Worm (Caenorhabditis elegans) whole organism, L1 larva: ENCODE data around the gene srw-23.

ENCODE experiments used
- C04F5.9 ChIP-seq: sonication (generic microtip); optimal IDR thresholded peaks from 2 replicates; lab custom pipeline; 2016; ENCODE audit warnings: missing genetic modification characterization, missing compliant biosample characterization
- C16A3.4 ChIP-seq: fragments of 150-350 bp; optimal IDR thresholded peaks from 2 replicates; lab custom pipeline; 2014; ENCODE audit warnings: missing biosample characterization, missing genetic modification characterization
- F16B12.6 ChIP-seq: fragments of 150-350 bp; optimal IDR thresholded peaks from 2 replicates; lab custom pipeline; 2014; ENCODE audit warnings: missing biosample characterization, missing genetic modification characterization
- alr-1 ChIP-seq: fragments of 200-800 bp; sonication (Bioruptor generic); optimal IDR thresholded peaks from 2 replicates; lab custom pipeline; 2018; ENCODE audit warnings: borderline replicate concordance, mild to moderate bottlenecking, missing genetic modification characterization, missing compliant biosample characterization
- ama-1 ChIP-seq: fragments of 150-350 bp; optimal IDR thresholded peaks from 2 replicates; lab custom pipeline; 2014
- ceh-63 ChIP-seq: fragments of 200-800 bp; sonication (Bioruptor generic); optimal IDR thresholded peaks from 2 replicates; lab custom pipeline; 2018; ENCODE audit warnings: mild to moderate bottlenecking, missing genetic modification characterization, missing compliant biosample characterization
- ceh-8 ChIP-seq: fragments of 200-800 bp; sonication (Bioruptor generic); optimal IDR thresholded peaks from 2 replicates; lab custom pipeline; 2018; ENCODE audit warnings: mild to moderate bottlenecking, missing genetic modification characterization, moderate library complexity, missing compliant biosample characterization
- ceh-82 ChIP-seq, 3 experiments: fragments of 150-350 bp in 1 of 3; sonication (generic microtip) in 2 of 3; optimal IDR thresholded peaks; 2 replicates each; lab custom pipeline; 2014 to 2017; ENCODE audit warnings: missing biosample characterization in 3 of 3, missing genetic modification characterization in 3 of 3
- ces-1 ChIP-seq: fragments of 150-350 bp; optimal IDR thresholded peaks from 2 replicates; lab custom pipeline; 2014; ENCODE audit warnings: missing biosample characterization, missing genetic modification reagents, missing genetic modification characterization
- efl-3 ChIP-seq: fragments of 200-800 bp; sonication (Bioruptor generic); optimal IDR thresholded peaks from 2 replicates; lab custom pipeline; 2018; ENCODE audit warnings: mild to moderate bottlenecking, missing genetic modification characterization, missing compliant biosample characterization
- egl-13 ChIP-seq: sonication (generic microtip); optimal IDR thresholded peaks from 2 replicates; lab custom pipeline; 2016; ENCODE audit warnings: missing genotype, missing genetic modification reagents, missing genetic modification characterization, missing compliant biosample characterization
- elt-3 ChIP-seq, 6 experiments: fragments of 150-350 bp in 1 of 6; sonication (generic microtip); optimal IDR thresholded peaks; 2 replicates each; lab custom pipeline; 2017 to 2018; ENCODE audit warnings: missing biosample characterization in 6 of 6, missing genetic modification characterization in 6 of 6, inconsistent platforms in 1 of 6
- ets-5 ChIP-seq: fragments of 200-800 bp; sonication (Bioruptor generic); IDR thresholded peaks from 2 replicates; pipeline ENCODE4 v1.3.6; 2022; ENCODE audit warnings: missing genetic modification characterization, missing compliant biosample characterization
- fkh-10 ChIP-seq: sonication (generic microtip); optimal IDR thresholded peaks from 2 replicates; lab custom pipeline; 2017; ENCODE audit warnings: missing biosample characterization, missing genetic modification reagents, missing genetic modification characterization
- fkh-4 ChIP-seq: sonication (generic microtip); optimal IDR thresholded peaks from 2 replicates; lab custom pipeline; 2016; ENCODE audit warnings: missing compliant biosample characterization, missing genetic modification characterization, borderline replicate concordance
- hlh-4 ChIP-seq: sonication (generic microtip); optimal IDR thresholded peaks from 2 replicates; lab custom pipeline; 2016; ENCODE audit warnings: mild to moderate bottlenecking, missing genetic modification characterization, missing compliant biosample characterization
- hpl-2 ChIP-seq: fragments of 150-350 bp; optimal IDR thresholded peaks from 2 replicates; lab custom pipeline; 2014; ENCODE audit warnings: missing biosample characterization, missing genetic modification reagents, missing genetic modification characterization
- irx-1 ChIP-seq: sonication (generic microtip); optimal IDR thresholded peaks from 2 replicates; lab custom pipeline; 2016; ENCODE audit warnings: missing genetic modification characterization, missing compliant biosample characterization
- isw-1 ChIP-seq: fragments of 200-800 bp; sonication (Bioruptor generic); IDR thresholded peaks from 2 replicates; pipeline ENCODE4 v1.3.6; 2022; ENCODE audit warnings: missing genetic modification characterization, missing compliant biosample characterization
- jun-1 ChIP-seq: fragments of 150-350 bp; optimal IDR thresholded peaks from 2 replicates; lab custom pipeline; 2014; ENCODE audit warnings: missing biosample characterization, missing genetic modification reagents, missing genetic modification characterization
- lin-13 ChIP-seq: fragments of 150-350 bp; optimal IDR thresholded peaks from 2 replicates; lab custom pipeline; 2014; ENCODE audit warnings: missing biosample characterization, missing genetic modification reagents, missing genetic modification characterization
- lin-14 ChIP-seq: fragments of 200-800 bp; sonication (Bioruptor generic); optimal IDR thresholded peaks from 2 replicates; lab custom pipeline; 2018; ENCODE audit warnings: mild to moderate bottlenecking, missing genetic modification characterization, moderate library complexity, missing compliant biosample characterization
- lin-15B ChIP-seq: fragments of 150-350 bp; sonication (generic microtip); optimal IDR thresholded peaks from 3 replicates; lab custom pipeline; 2014; ENCODE audit warnings: missing biosample characterization, missing genetic modification characterization
- lir-3 ChIP-seq: sonication (generic microtip); optimal IDR thresholded peaks from 2 replicates; lab custom pipeline; 2016; ENCODE audit warnings: mild to moderate bottlenecking, missing genetic modification characterization, moderate library complexity, missing compliant biosample characterization; ENCODE audit not compliant: poor library complexity
- mef-2 ChIP-seq: fragments of 150-350 bp; optimal IDR thresholded peaks from 2 replicates; lab custom pipeline; 2014; ENCODE audit warnings: missing biosample characterization, missing genetic modification characterization
- nhr-12 ChIP-seq: sonication (generic microtip); optimal IDR thresholded peaks from 2 replicates; lab custom pipeline; 2017; ENCODE audit warnings: missing biosample characterization, missing genetic modification characterization
- nhr-19 ChIP-seq: fragments of 200-800 bp; sonication (Bioruptor generic); conservative IDR thresholded peaks from 2 replicates; pipeline ENCODE4 v1.3.6; 2022; ENCODE audit warnings: missing genetic modification characterization, missing compliant biosample characterization
- nhr-237 ChIP-seq: fragments of 150-350 bp; optimal IDR thresholded peaks from 2 replicates; lab custom pipeline; 2014; ENCODE audit warnings: missing biosample characterization, missing genetic modification characterization
- nhr-84 ChIP-seq: sonication (generic microtip); optimal IDR thresholded peaks from 2 replicates; lab custom pipeline; 2017; ENCODE audit warnings: missing biosample characterization, missing genetic modification characterization
- nhr-85 ChIP-seq: sonication (generic microtip); peaks from one replicate; lab custom pipeline; 2016; ENCODE audit warnings: missing genetic modification characterization, inconsistent platforms, missing compliant biosample characterization
- nhr-90 ChIP-seq: sonication (generic microtip); optimal IDR thresholded peaks from 2 replicates; lab custom pipeline; 2016; ENCODE audit warnings: mild to moderate bottlenecking, missing genetic modification characterization, missing compliant biosample characterization; ENCODE audit not compliant: poor library complexity
- pag-3 ChIP-seq: sonication (generic microtip); optimal IDR thresholded peaks from 2 replicates; lab custom pipeline; 2017; ENCODE audit warnings: missing genetic modification characterization, mild to moderate bottlenecking, missing compliant biosample characterization, antibody characterized with exemption, borderline replicate concordance; ENCODE audit not compliant: insufficient read depth
- skn-1 ChIP-seq: fragments of 150-350 bp; optimal IDR thresholded peaks from 2 replicates; lab custom pipeline; 2014; ENCODE audit warnings: missing biosample characterization, missing genetic modification characterization
- sox-4 ChIP-seq: sonication (generic microtip); optimal IDR thresholded peaks from 2 replicates; lab custom pipeline; 2016; ENCODE audit warnings: missing genetic modification characterization, missing compliant biosample characterization
- sup-37 ChIP-seq: fragments of 200-800 bp; sonication (Bioruptor generic); optimal IDR thresholded peaks from 2 replicates; lab custom pipeline; 2018; ENCODE audit warnings: mild to moderate bottlenecking, missing genetic modification characterization, missing compliant biosample characterization
- swsn-7 ChIP-seq: sonication (generic microtip); optimal IDR thresholded peaks from 2 replicates; lab custom pipeline; 2016; ENCODE audit warnings: missing genetic modification characterization, missing compliant biosample characterization
- tlp-1 ChIP-seq: fragments of 150-350 bp; optimal IDR thresholded peaks from 2 replicates; lab custom pipeline; 2014; ENCODE audit warnings: missing biosample characterization, missing genetic modification characterization
- unc-130 ChIP-seq: fragments of 150-350 bp; optimal IDR thresholded peaks from 2 replicates; lab custom pipeline; 2017; ENCODE audit warnings: missing biosample characterization, missing genetic modification characterization, inconsistent platforms
- unc-30 ChIP-seq: sonication (generic microtip); optimal IDR thresholded peaks from 2 replicates; lab custom pipeline; 2017; ENCODE audit warnings: missing biosample characterization, missing genetic modification characterization
- unc-86 ChIP-seq: sonication (generic microtip); optimal IDR thresholded peaks from 2 replicates; lab custom pipeline; 2016; ENCODE audit warnings: missing genetic modification characterization, missing compliant biosample characterization

srw-23 gene

ce11 chrV:16911934-16912333, 38.2 kb downstream of the srw-23 start, which contains the start of gene nhr-116:
Gene nhr-116 (plus strand): TSS chrV:16912234.
- TF ChIP-seq ceh-8 (GFP tag; lab: Kevin White, UChicago): no peak
- no peak for TF ChIP-seq swsn-7 (tag; lab: Kevin White, UChicago)
- TF ChIP-seq alr-1: no peak
- no peak for TF ChIP-seq nhr-84
- no peak for TF ChIP-seq unc-30 (tag; lab: Kevin White, UChicago)
- TF ChIP-seq ces-1 (GFP tag; lab: Kevin White, UChicago): no peak
- TF ChIP-seq hlh-4 (tag; lab: Kevin White, UChicago): no peak
- TF ChIP-seq sup-37 (GFP tag; lab: Kevin White, UChicago): no peak
- TF ChIP-seq nhr-85 (tag; lab: Kevin White, UChicago): no peak
- TF ChIP-seq sox-4 (tag; lab: Kevin White, UChicago): no peak
- TF ChIP-seq F16B12.6 (tag; lab: Kevin White, UChicago): no peak
- no peak for TF ChIP-seq nhr-12 (tag; lab: Kevin White, UChicago)
- TF ChIP-seq C16A3.4 (tag; lab: Kevin White, UChicago): no peak
- no peak for TF ChIP-seq unc-130

ce11 chrV:16916079-16916478, 42.3 kb downstream of the srw-23 start, which contains the start of gene F09C6.10:
Gene F09C6.10 (minus strand): TSS chrV:16916179.
- no peak for TF ChIP-seq nhr-19
- no peak for TF ChIP-seq ama-1 (lab: Kevin White, UChicago)
- TF ChIP-seq ets-5 (GFP tag; lab: Robert Waterston, UW): no peak
- no peak for TF ChIP-seq hlh-4 (tag; lab: Kevin White, UChicago)
- TF ChIP-seq C16A3.4 (tag; lab: Kevin White, UChicago): no peak
- TF ChIP-seq sox-4 (tag; lab: Kevin White, UChicago): no peak
- no peak for TF ChIP-seq mef-2 (tag; lab: Kevin White, UChicago)
- TF ChIP-seq jun-1: no peak
- TF ChIP-seq ceh-82 (tag; optimal IDR thresholded peaks at IDR 0.05; lab: Kevin White, UChicago): no peak
- no peak for TF ChIP-seq irx-1 (tag; lab: Kevin White, UChicago)
- no peak for TF ChIP-seq unc-86 (tag; lab: Kevin White, UChicago)
- TF ChIP-seq pag-3 (tag; lab: Kevin White, UChicago): no peak
- TF ChIP-seq efl-3: no peak
- no peak for TF ChIP-seq hpl-2
- no peak for TF ChIP-seq lin-13 (GFP tag; lab: Kevin White, UChicago)
- TF ChIP-seq nhr-90 (tag; lab: Kevin White, UChicago): no peak
- TF ChIP-seq egl-13 (tag; lab: Kevin White, UChicago): no peak
- TF ChIP-seq lir-3 (tag; lab: Kevin White, UChicago): no peak
- no peak for TF ChIP-seq isw-1 (GFP tag; lab: Robert Waterston, UW)
- no peak for TF ChIP-seq C04F5.9 (tag; lab: Kevin White, UChicago)

- TF ChIP-seq lin-14 (GFP tag; lab: Kevin White, UChicago) (no peak), irx-1 (tag; lab: Kevin White, UChicago) (no peak), nhr-237 (tag; lab: Kevin White, UChicago) (no peak), elt-3 (tag; optimal IDR thresholded peaks at IDR 0.05; lab: Kevin White, UChicago) (no peak), ceh-8 (GFP tag; lab: Kevin White, UChicago) (no peak), fkh-10 (no peak), lin-15B (tag; lab: Kevin White, UChicago) (no peak), fkh-4 (no peak), ama-1 (lab: Kevin White, UChicago) (no peak), ces-1 (GFP tag; lab: Kevin White, UChicago) (no peak), nhr-12 (tag; lab: Kevin White, UChicago) (no peak), ceh-63 (GFP tag; lab: Kevin White, UChicago) (no peak), tlp-1 (tag; lab: Kevin White, UChicago) (no peak), skn-1 (no peak), nhr-84 (no peak)
- TF ChIP-seq, all 84 proteins: peak for 0
Measured at ce11 chrV:16918378-16918777, 44.6 kb downstream of the srw-23 start, which contains the start of the genes fbxa-206 and Y102A5C.2. Gene fbxa-206 (minus strand): TSS chrV:16918478. Gene Y102A5C.2 (plus strand): TSS chrV:16918731.
